Worm (Caenorhabditis elegans): ENCODE results near the gene cln-3.3.

ce11 chrV:8677193-8677592, 5.7 kb upstream of the cln-3.3 start, which contains the start of gene ZC190.6:
- no peak for TF ChIP-seq madf-10 (tag; optimal IDR thresholded peaks at IDR 0.05)
- TF ChIP-seq him-1 (tag; optimal IDR thresholded peaks at IDR 0.05), result no peak
- TF ChIP-seq tbx-9 (tag; optimal IDR thresholded peaks at IDR 0.05; ENCODE audit: borderline replicate concordance), result no peak
- no peak for TF ChIP-seq aptf-3 (GFP tag; IDR thresholded peaks at IDR 0.05)
- no peak for TF ChIP-seq egrh-3 (GFP tag; IDR thresholded peaks at IDR 0.05)
- no peak for TF ChIP-seq ceh-100 (GFP tag; IDR thresholded peaks at IDR 0.05)
- no peak for TF ChIP-seq F49E8.2 (tag; optimal IDR thresholded peaks at IDR 0.05; ENCODE audit: insufficient read depth)
